Worm (Caenorhabditis elegans) whole organism, L2 larva: ENCODE data around the gene C37C3.10.

Experiments used
- C34F6.9 ChIP-seq: fragments of 150-350 bp; optimal IDR thresholded peaks from 2 replicates; lab custom pipeline; 2014; ENCODE audit warnings: missing biosample characterization, missing genetic modification characterization
- R02D3.7 ChIP-seq: fragments of 150-350 bp; optimal IDR thresholded peaks from 2 replicates; lab custom pipeline; 2014; ENCODE audit warnings: missing biosample characterization, missing genetic modification characterization
- Y55F3AM.14 ChIP-seq: fragments of 200-800 bp; sonication (Bioruptor generic); optimal IDR thresholded peaks from 2 replicates; lab custom pipeline; 2018; ENCODE audit warnings: mild to moderate bottlenecking, missing genetic modification characterization, missing compliant biosample characterization
- ZK546.5 ChIP-seq: sonication (generic microtip); optimal IDR thresholded peaks from 2 replicates; lab custom pipeline; 2017; ENCODE audit warnings: missing biosample characterization, missing genetic modification characterization
- alr-1 ChIP-seq: fragments of 150-350 bp; optimal IDR thresholded peaks from 2 replicates; lab custom pipeline; 2014; ENCODE audit warnings: missing biosample characterization, missing genetic modification characterization
- aly-2 ChIP-seq: fragments of 150-350 bp; optimal IDR thresholded peaks from 2 replicates; lab custom pipeline; 2014; ENCODE audit warnings: missing biosample characterization, missing genetic modification characterization
- ama-1 ChIP-seq: fragments of 150-350 bp; optimal IDR thresholded peaks from 2 replicates; lab custom pipeline; 2018; ENCODE audit warnings: inconsistent platforms
- blmp-1 ChIP-seq: sonication (generic microtip); optimal IDR thresholded peaks from 2 replicates; lab custom pipeline; 2017; ENCODE audit warnings: missing genetic modification characterization, mild to moderate bottlenecking, missing compliant biosample characterization, antibody characterized with exemption, moderate library complexity; ENCODE audit not compliant: insufficient read depth
- ceh-16 ChIP-seq: fragments of 150-350 bp; optimal IDR thresholded peaks from 2 replicates; lab custom pipeline; 2014; ENCODE audit warnings: missing biosample characterization, missing genetic modification characterization
- ceh-82 ChIP-seq: fragments of 150-350 bp; optimal IDR thresholded peaks from 2 replicates; lab custom pipeline; 2014; ENCODE audit warnings: missing biosample characterization, missing genetic modification characterization
- crh-2 ChIP-seq: sonication (generic microtip); optimal IDR thresholded peaks from 2 replicates; lab custom pipeline; 2017; ENCODE audit warnings: missing biosample characterization, missing genetic modification characterization
- dmd-4 ChIP-seq: sonication (generic microtip); optimal IDR thresholded peaks from 2 replicates; lab custom pipeline; 2017; ENCODE audit warnings: missing biosample characterization, missing genetic modification characterization
- egl-27 ChIP-seq: sonication (generic microtip); optimal IDR thresholded peaks from 3 replicates; lab custom pipeline; 2017; ENCODE audit warnings: missing biosample characterization, missing genetic modification reagents, missing genetic modification characterization
- elt-1 ChIP-seq: fragments of 150-350 bp; optimal IDR thresholded peaks from 2 replicates; lab custom pipeline; 2014; ENCODE audit warnings: missing biosample characterization, missing genetic modification characterization
- elt-3 ChIP-seq: sonication (generic microtip); optimal IDR thresholded peaks from 2 replicates; lab custom pipeline; 2017; ENCODE audit warnings: missing biosample characterization, missing genetic modification characterization
- fos-1 ChIP-seq: fragments of 150-350 bp; optimal IDR thresholded peaks from 2 replicates; lab custom pipeline; 2014; ENCODE audit warnings: missing biosample characterization, missing genetic modification characterization
- gmeb-1 ChIP-seq: fragments of 150-350 bp; optimal IDR thresholded peaks from 2 replicates; lab custom pipeline; 2014; ENCODE audit warnings: missing biosample characterization, missing genetic modification characterization
- lin-13 ChIP-seq: fragments of 150-350 bp; optimal IDR thresholded peaks from 2 replicates; lab custom pipeline; 2014; ENCODE audit warnings: missing biosample characterization, missing genetic modification reagents, missing genetic modification characterization
- lsy-2 ChIP-seq, 2 experiments: fragments of 150-350 bp in 1 of 2; sonication (generic microtip) in 1 of 2; optimal IDR thresholded peaks; 2 replicates each; lab custom pipeline; 2014 to 2017; ENCODE audit warnings: missing biosample characterization in 2 of 2, missing genetic modification characterization in 2 of 2
- mab-5 ChIP-seq: fragments of 150-350 bp; optimal IDR thresholded peaks from 2 replicates; lab custom pipeline; 2014; ENCODE audit warnings: missing biosample characterization, missing genetic modification characterization
- mbf-1 ChIP-seq: sonication (generic microtip); optimal IDR thresholded peaks from 2 replicates; lab custom pipeline; 2017; ENCODE audit warnings: missing biosample characterization, missing genetic modification characterization
- mdl-1 ChIP-seq, 2 experiments: fragments of 150-350 bp in 1 of 2; sonication (generic microtip) in 1 of 2; optimal IDR thresholded peaks; 2 replicates each; lab custom pipeline; 2017; ENCODE audit warnings: missing biosample characterization in 2 of 2, missing genetic modification characterization in 2 of 2
- nhr-10 ChIP-seq: sonication (generic microtip); optimal IDR thresholded peaks from 2 replicates; lab custom pipeline; 2017; ENCODE audit warnings: missing biosample characterization, missing genetic modification characterization
- nhr-12 ChIP-seq: fragments of 150-350 bp; optimal IDR thresholded peaks from 2 replicates; lab custom pipeline; 2014; ENCODE audit warnings: missing biosample characterization, missing genetic modification characterization
- nhr-129 ChIP-seq: fragments of 150-350 bp; optimal IDR thresholded peaks from 2 replicates; lab custom pipeline; 2014; ENCODE audit warnings: missing biosample characterization, missing genetic modification characterization
- nhr-21 ChIP-seq: fragments of 150-350 bp; optimal IDR thresholded peaks from 2 replicates; lab custom pipeline; 2014; ENCODE audit warnings: missing biosample characterization, missing genetic modification characterization
- nhr-23 ChIP-seq: fragments of 150-350 bp; optimal IDR thresholded peaks from 2 replicates; lab custom pipeline; 2014; ENCODE audit warnings: missing biosample characterization, missing genetic modification reagents, missing genetic modification characterization
- nhr-237 ChIP-seq: fragments of 150-350 bp; optimal IDR thresholded peaks from 2 replicates; lab custom pipeline; 2014; ENCODE audit warnings: missing biosample characterization, missing genetic modification characterization
- nhr-25 ChIP-seq: fragments of 150-350 bp; sonication (generic microtip); optimal IDR thresholded peaks from 3 replicates; lab custom pipeline; 2014; ENCODE audit warnings: missing biosample characterization, missing genetic modification characterization
- nhr-6 ChIP-seq: fragments of 150-350 bp; optimal IDR thresholded peaks from 2 replicates; lab custom pipeline; 2014; ENCODE audit warnings: missing biosample characterization, missing genetic modification characterization
- peb-1 ChIP-seq: fragments of 150-350 bp; optimal IDR thresholded peaks from 2 replicates; lab custom pipeline; 2014; ENCODE audit warnings: missing biosample characterization, missing genetic modification characterization
- sem-4 ChIP-seq: fragments of 150-350 bp; optimal IDR thresholded peaks from 2 replicates; lab custom pipeline; 2014; ENCODE audit warnings: missing biosample characterization, missing genetic modification reagents, missing genetic modification characterization
- skn-1 ChIP-seq: sonication (generic microtip); optimal IDR thresholded peaks from 2 replicates; lab custom pipeline; 2017; ENCODE audit warnings: missing biosample characterization, missing genetic modification characterization
- sma-3 ChIP-seq: sonication (generic microtip); optimal IDR thresholded peaks from 2 replicates; lab custom pipeline; 2016; ENCODE audit warnings: missing genetic modification reagents, missing genetic modification characterization, missing compliant biosample characterization
- snpc-4 ChIP-seq: fragments of 150-350 bp; optimal IDR thresholded peaks from 2 replicates; lab custom pipeline; 2014; ENCODE audit warnings: missing biosample characterization, missing genetic modification characterization
- unc-39 ChIP-seq: fragments of 150-350 bp; optimal IDR thresholded peaks from 2 replicates; lab custom pipeline; 2014; ENCODE audit warnings: missing biosample characterization, missing genetic modification characterization
- unc-55 ChIP-seq: fragments of 150-350 bp; sonication (generic microtip); optimal IDR thresholded peaks from 3 replicates; lab custom pipeline; 2014; ENCODE audit warnings: missing biosample characterization, missing genetic modification reagents, missing genetic modification characterization
- unc-62 ChIP-seq: fragments of 150-350 bp; optimal IDR thresholded peaks from 2 replicates; lab custom pipeline; 2014; ENCODE audit warnings: missing biosample characterization, missing genetic modification reagents, missing genetic modification characterization
- zag-1 ChIP-seq: fragments of 150-350 bp; optimal IDR thresholded peaks from 2 replicates; lab custom pipeline; 2014; ENCODE audit warnings: missing biosample characterization, missing genetic modification characterization
- ztf-1 ChIP-seq: fragments of 200-800 bp; sonication (Bioruptor generic); conservative IDR thresholded peaks from 2 replicates; pipeline ENCODE4 v1.3.6; 2022; ENCODE audit warnings: missing genetic modification characterization, missing compliant biosample characterization

The C37C3.10 gene

ce11 chrV:7891230-7891629 is 28.4 kb upstream of the C37C3.10 start, which contains the start of gene F40A3.1:
F40A3.1 (plus strand) TSS chrV:7891530.
- TF ChIP-seq peb-1 (tag; lab: Kevin White, UChicago) (no peak), ceh-82 (tag; lab: Kevin White, UChicago) (no peak), zag-1 (tag; lab: Kevin White, UChicago) (no peak), fos-1 (tag; lab: Kevin White, UChicago) (no peak), mbf-1 (tag; lab: Kevin White, UChicago) (no peak), lin-13 (GFP tag; lab: Kevin White, UChicago) (no peak), snpc-4 (tag; lab: Kevin White, UChicago) (no peak), nhr-6 (tag; lab: Kevin White, UChicago) (no peak), dmd-4 (tag; lab: Kevin White, UChicago) (no peak), mab-5 (tag; lab: Kevin White, UChicago) (no peak), aly-2 (tag; lab: Kevin White, UChicago) (no peak), nhr-23 (tag; lab: Kevin White, UChicago) (no peak), ceh-16 (no peak), elt-1 (tag; lab: Kevin White, UChicago) (no peak), Y55F3AM.14 (GFP tag; lab: Kevin White, UChicago) (no peak), ztf-1 (no peak), blmp-1 (tag; lab: Kevin White, UChicago) (no peak), elt-3 (no peak), unc-62 (GFP tag; lab: Kevin White, UChicago) (no peak)

- TF ChIP-seq nhr-12 (tag; lab: Kevin White, UChicago) (no peak), zag-1 (tag; lab: Kevin White, UChicago) (no peak), R02D3.7 (tag; lab: Kevin White, UChicago) (no peak), nhr-237 (tag; lab: Kevin White, UChicago) (no peak), fos-1 (tag; lab: Kevin White, UChicago) (peak; percentile 50), aly-2 (tag; lab: Kevin White, UChicago) (no peak), peb-1 (tag; lab: Kevin White, UChicago) (no peak), unc-62 (GFP tag; lab: Kevin White, UChicago) (no peak)
- TF ChIP-seq, all 48 proteins: peak for 1
Observed at ce11 chrV:7888036-7888435, 25.2 kb upstream of the C37C3.10 start.

DNA sequence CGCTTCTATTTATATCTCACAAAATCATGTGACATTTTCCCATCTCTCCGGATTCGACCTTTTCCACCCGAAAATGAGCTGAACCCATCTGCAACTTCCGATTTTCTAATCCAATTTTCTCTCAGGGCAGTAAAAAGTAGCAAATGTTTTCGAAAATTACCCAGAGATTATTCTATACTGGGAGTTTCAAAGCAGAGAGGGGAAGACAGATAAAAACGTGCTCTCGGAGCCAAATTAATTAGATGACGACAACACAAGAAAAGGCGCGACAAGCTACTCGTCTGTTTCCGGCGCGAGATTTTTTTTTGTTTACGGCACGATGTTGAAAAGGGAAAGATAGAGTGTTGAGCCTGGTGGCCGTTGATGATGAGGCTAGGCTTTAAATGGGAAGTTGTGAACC is 21.6 kb upstream of the C37C3.10 start:
- TF ChIP-seq ztf-1: no peak
- TF ChIP-seq sem-4 (tag; lab: Kevin White, UChicago): peak; percentile 3
- TF ChIP-seq nhr-21 (tag; lab: Kevin White, UChicago): no peak
- TF ChIP-seq C34F6.9 (tag; lab: Kevin White, UChicago): peak; percentile 21
- TF ChIP-seq unc-55 (GFP tag; lab: Kevin White, UChicago): no peak
- no peak for TF ChIP-seq blmp-1 (tag; lab: Kevin White, UChicago)
- TF ChIP-seq nhr-129 (tag; lab: Kevin White, UChicago): peak; percentile 19
- TF ChIP-seq, all 48 proteins: peak for 3

- TF ChIP-seq gmeb-1 (peak; percentile 16), nhr-10 (tag; lab: Kevin White, UChicago) (no peak), nhr-129 (tag; lab: Kevin White, UChicago) (peak; percentile 3), unc-39 (tag; lab: Kevin White, UChicago) (no peak)
Observed at ce11 chrV:7878411-7878964, 15.6 kb upstream of the C37C3.10 start, which contains the start of gene F40A3.2. F40A3.2 (plus strand) TSS chrV:7878914.

DNA sequence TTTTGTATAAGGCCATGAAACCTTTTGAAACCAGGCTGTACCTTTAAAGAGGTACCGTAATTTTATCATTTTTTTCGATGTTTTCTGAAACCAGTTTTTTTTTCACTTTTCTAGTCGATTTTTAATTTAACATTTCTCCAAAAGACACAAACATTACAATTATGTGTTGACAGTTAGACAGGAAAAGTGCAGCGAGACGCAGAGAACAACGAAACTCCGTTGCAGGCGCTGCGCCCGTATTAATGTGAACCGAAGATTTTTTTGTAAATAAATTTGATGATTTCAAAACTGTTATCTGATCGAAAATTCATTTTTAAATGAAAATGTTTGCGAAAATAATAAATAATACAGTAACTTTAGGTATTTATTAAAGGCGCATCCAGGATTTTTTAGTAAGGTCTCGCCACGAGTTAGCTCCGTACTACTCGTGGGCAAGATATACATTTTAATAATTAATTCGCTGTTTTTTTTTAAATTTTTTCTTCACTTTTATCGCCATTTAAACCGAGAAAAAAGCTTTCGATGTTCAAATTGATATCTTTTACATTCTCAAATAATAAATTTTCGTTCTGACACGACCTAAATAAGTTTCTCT is 14.1 kb upstream of the C37C3.10 start, which contains the start of gene F40A3.3:
F40A3.3 (plus strand) TSS at position 564 of the 595 bp plus-strand sequence.
- no peak for TF ChIP-seq nhr-10 (tag; lab: Kevin White, UChicago)
- no peak for TF ChIP-seq fos-1 (tag; lab: Kevin White, UChicago)
- no peak for TF ChIP-seq aly-2 (tag; lab: Kevin White, UChicago)
- TF ChIP-seq elt-1 (tag; lab: Kevin White, UChicago): no peak
- TF ChIP-seq skn-1 (tag; lab: Kevin White, UChicago): no peak
- no peak for TF ChIP-seq sma-3 (GFP tag; lab: Kevin White, UChicago)
- no peak for TF ChIP-seq ztf-1
- no peak for TF ChIP-seq nhr-25 (tag; lab: Kevin White, UChicago)
- no peak for TF ChIP-seq nhr-21 (tag; lab: Kevin White, UChicago)
- TF ChIP-seq alr-1 (tag; lab: Kevin White, UChicago): no peak
- no peak for TF ChIP-seq nhr-237 (tag; lab: Kevin White, UChicago)
- no peak for TF ChIP-seq ceh-82 (tag; lab: Kevin White, UChicago)
- no peak for TF ChIP-seq egl-27 (tag; lab: Kevin White, UChicago)
- TF ChIP-seq ZK546.5: no peak
- peak; percentile 2 for TF ChIP-seq unc-55 (GFP tag; lab: Kevin White, UChicago)
- peak; percentile 1 for TF ChIP-seq nhr-129 (tag; lab: Kevin White, UChicago)
- no peak for TF ChIP-seq ama-1
- no peak for TF ChIP-seq mbf-1 (tag; lab: Kevin White, UChicago)
- no peak for TF ChIP-seq Y55F3AM.14 (GFP tag; lab: Kevin White, UChicago)
- no peak for TF ChIP-seq crh-2 (tag; lab: Kevin White, UChicago)
- TF ChIP-seq unc-39 (tag; lab: Kevin White, UChicago): no peak
- TF ChIP-seq peb-1 (tag; lab: Kevin White, UChicago): no peak
- TF ChIP-seq lsy-2 (tag; optimal IDR thresholded peaks at IDR 0.05; lab: Kevin White, UChicago): peak in 1 of 2 experiments; percentile 12
- TF ChIP-seq mdl-1 (tag; optimal IDR thresholded peaks at IDR 0.05; lab: Kevin White, UChicago): no peak
- no peak for TF ChIP-seq C34F6.9 (tag; lab: Kevin White, UChicago)
- no peak for TF ChIP-seq blmp-1 (tag; lab: Kevin White, UChicago)
- no peak for TF ChIP-seq zag-1 (tag; lab: Kevin White, UChicago)
